Worm (Caenorhabditis elegans) whole organism, late embryonic: ENCODE results near the gene igcm-4.

ENCODE experiments used
- C38D4.7 ChIP-seq: fragments of 200-800 bp; sonication (Bioruptor generic); optimal IDR thresholded peaks from 2 replicates; lab custom pipeline; 2018; ENCODE audit warnings: mild to moderate bottlenecking, missing genetic modification characterization, moderate library complexity, missing compliant biosample characterization
- F13H6.1 ChIP-seq: sonication (generic microtip); optimal IDR thresholded peaks from 2 replicates; lab custom pipeline; 2016; ENCODE audit warnings: missing genetic modification characterization, missing compliant biosample characterization
- ceh-45 ChIP-seq: fragments of 200-800 bp; sonication (Bioruptor generic); IDR thresholded peaks from 2 replicates; pipeline ENCODE4 v1.3.6; 2022; ENCODE audit warnings: missing genetic modification reagents, missing genetic modification characterization, missing compliant biosample characterization
- ceh-6 ChIP-seq: fragments of 200-800 bp; sonication (Bioruptor generic); optimal IDR thresholded peaks from 2 replicates; lab custom pipeline; 2018; ENCODE audit warnings: mild to moderate bottlenecking, missing genetic modification characterization, missing compliant biosample characterization
- hlh-15 ChIP-seq: sonication (generic microtip); optimal IDR thresholded peaks from 2 replicates; lab custom pipeline; 2016; ENCODE audit warnings: missing genetic modification characterization, missing compliant biosample characterization
- nfya-1 ChIP-seq: sonication (generic microtip); optimal IDR thresholded peaks from 2 replicates; lab custom pipeline; 2017; ENCODE audit warnings: missing genetic modification characterization, mild to moderate bottlenecking, missing compliant biosample characterization, antibody characterized with exemption, moderate library complexity
- nhr-232 ChIP-seq: sonication (generic microtip); optimal IDR thresholded peaks from 2 replicates; lab custom pipeline; 2016; ENCODE audit warnings: missing genetic modification characterization, missing compliant biosample characterization
- pqm-1 ChIP-seq: sonication (generic microtip); optimal IDR thresholded peaks from 2 replicates; lab custom pipeline; 2016; ENCODE audit warnings: missing genetic modification characterization, missing compliant biosample characterization
- syd-9 ChIP-seq: sonication (generic microtip); optimal IDR thresholded peaks from 2 replicates; lab custom pipeline; 2016; ENCODE audit warnings: mild to moderate bottlenecking, missing genetic modification characterization, moderate library complexity, missing compliant biosample characterization
- unc-42 ChIP-seq: sonication (generic microtip); optimal IDR thresholded peaks from 2 replicates; lab custom pipeline; 2016; ENCODE audit warnings: missing genotype, missing genetic modification characterization, missing compliant biosample characterization

ce11 chrX:2074055-2074454 lies 27.9 kb upstream of the igcm-4 start, which contains the start of gene txdc-12.2:
- TF ChIP-seq nhr-232 (tag; lab: Kevin White, UChicago) (no peak), pqm-1 (tag; lab: Kevin White, UChicago) (no peak), F13H6.1 (tag; lab: Kevin White, UChicago) (no peak), syd-9 (tag; lab: Kevin White, UChicago) (no peak), ceh-45 (GFP tag; lab: Robert Waterston, UW) (no peak), nfya-1 (tag; lab: Kevin White, UChicago) (no peak), hlh-15 (no peak), unc-42 (tag; lab: Kevin White, UChicago) (no peak), ceh-6 (GFP tag; lab: Kevin White, UChicago) (no peak), C38D4.7 (GFP tag; lab: Kevin White, UChicago) (no peak)
